Worm (Caenorhabditis elegans): Measurements from ENCODE around the gene R11D1.1.

DNA sequence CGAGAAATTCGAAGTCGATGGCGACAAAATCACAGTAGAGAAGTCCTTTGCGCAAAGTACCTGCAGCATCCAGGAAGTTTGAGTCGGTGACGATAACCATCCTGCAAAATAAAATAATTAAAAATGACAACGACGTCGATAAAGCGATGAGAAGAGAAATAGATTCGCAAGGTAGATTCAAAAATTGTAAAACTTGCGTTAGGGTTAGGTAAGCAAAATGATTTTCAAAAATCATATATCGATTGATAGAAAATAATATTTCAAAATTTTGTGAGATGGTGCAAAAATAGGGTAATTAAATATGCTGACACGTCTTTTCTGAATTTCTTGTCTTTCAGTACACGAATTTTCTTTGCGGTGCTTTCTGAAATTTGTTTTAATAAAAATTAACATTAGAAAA, 9.0 kb upstream of the R11D1.1 start, which contains the start of gene parn-1:
- TF ChIP-seq ama-1 (optimal IDR thresholded peaks at IDR 0.05) (no peak), ceh-9 (tag; optimal IDR thresholded peaks at IDR 0.05) (no peak), fkh-10 (GFP tag; optimal IDR thresholded peaks at IDR 0.05) (no peak), eyg-1 (tag; optimal IDR thresholded peaks at IDR 0.05) (no peak), hlh-30 (tag; optimal IDR thresholded peaks at IDR 0.05; ENCODE audit: insufficient read depth) (no peak), pax-1 (tag; optimal IDR thresholded peaks at IDR 0.05) (no peak), dve-1 (tag; optimal IDR thresholded peaks at IDR 0.05) (no peak), elt-2 (tag; optimal IDR thresholded peaks at IDR 0.05) (no peak)

Measured in whole organism, late embryonic.